Worm (Caenorhabditis elegans): ENCODE measurements around the gene clec-40.

DNA sequence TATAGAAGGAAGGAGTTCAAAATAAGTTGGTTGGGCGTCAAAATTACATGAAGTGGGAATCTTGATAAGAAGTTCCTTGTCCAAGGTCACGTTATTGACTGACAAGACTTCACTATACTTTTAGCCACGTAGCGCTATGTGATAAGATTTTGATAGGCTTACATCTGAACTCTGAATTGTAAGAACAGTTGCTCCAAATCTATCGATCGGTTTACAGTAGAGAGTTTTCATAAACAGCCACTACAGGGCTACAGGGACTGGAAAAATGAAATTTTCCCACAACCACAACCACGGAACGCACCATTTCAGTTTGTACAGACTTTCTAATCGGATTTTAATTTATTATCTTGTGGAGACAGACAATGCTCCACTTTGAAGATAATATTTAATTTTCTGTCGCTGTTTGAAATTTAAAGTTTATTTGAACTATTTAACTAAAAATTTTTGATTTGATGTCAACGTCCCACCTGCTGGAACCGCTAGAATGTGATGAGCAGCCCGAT lies 17.2 kb upstream of the clec-40 start, which contains the start of the genes clec-31 and clec-22:
- no peak for TF ChIP-seq unc-62 (GFP tag; optimal IDR thresholded peaks at IDR 0.05)
- no peak for TF ChIP-seq mep-1 (tag; optimal IDR thresholded peaks at IDR 0.05)
- no peak for TF ChIP-seq nhr-28 (tag; optimal IDR thresholded peaks at IDR 0.05)

Data from whole organism, mixed stage, embryonic.